Fruit fly (Drosophila melanogaster) whole organism, adult: ENCODE data around the gene CG11617.

ENCODE experiments used
- CG11617 ChIP-seq: fragments of 200-800 bp; sonication (Bioruptor generic); optimal IDR thresholded peaks from 2 replicates; lab custom pipeline; 2017; ENCODE audit warnings: mild to moderate bottlenecking, missing biosample characterization, missing genetic modification reagents, missing genetic modification characterization
- CG12768 ChIP-seq: fragments of 200-800 bp; sonication (Bioruptor generic); optimal IDR thresholded peaks from 2 replicates; lab custom pipeline; 2017; ENCODE audit warnings: missing biosample characterization, missing genetic modification characterization, mild to moderate bottlenecking, moderate library complexity, missing genetic modification reagents
- CG14711 ChIP-seq: fragments of 200-800 bp; sonication (Bioruptor generic); optimal IDR thresholded peaks from 2 replicates; lab custom pipeline; 2018; ENCODE audit warnings: missing biosample characterization, mild to moderate bottlenecking, missing genetic modification characterization, moderate library complexity
- CG1620 ChIP-seq: fragments of 200-800 bp; sonication (Bioruptor generic); optimal IDR thresholded peaks from 2 replicates; lab custom pipeline; 2016; ENCODE audit warnings: missing biosample characterization, missing genetic modification characterization
- CG33017 ChIP-seq: fragments of 200-800 bp; sonication (Bioruptor generic); optimal IDR thresholded peaks from 2 replicates; lab custom pipeline; 2018; ENCODE audit warnings: missing biosample characterization, mild to moderate bottlenecking, missing genetic modification characterization, moderate library complexity
- CG5204 ChIP-seq: fragments of 200-800 bp; sonication (Bioruptor generic); optimal IDR thresholded peaks from 2 replicates; lab custom pipeline; 2016; ENCODE audit warnings: missing biosample characterization, missing genetic modification characterization
- CG7045 ChIP-seq: fragments of 200-800 bp; sonication (Bioruptor generic); optimal IDR thresholded peaks from 2 replicates; lab custom pipeline; 2017; ENCODE audit warnings: missing biosample characterization, mild to moderate bottlenecking, missing genetic modification characterization
- CG7101 ChIP-seq: fragments of 200-800 bp; sonication (Bioruptor generic); optimal IDR thresholded peaks from 2 replicates; lab custom pipeline; 2018; ENCODE audit warnings: missing biosample characterization, mild to moderate bottlenecking, missing genetic modification characterization, moderate library complexity
- Clk ChIP-seq: fragments of 200-800 bp; sonication (Bioruptor generic); optimal IDR thresholded peaks from 2 replicates; lab custom pipeline; 2017; ENCODE audit warnings: missing biosample characterization, missing genetic modification characterization
- Crg-1 ChIP-seq: fragments of 200-800 bp; sonication (Bioruptor generic); optimal IDR thresholded peaks from 2 replicates; lab custom pipeline; 2016; ENCODE audit warnings: missing biosample characterization, missing genetic modification characterization
- Hr96 ChIP-seq: fragments of 200-800 bp; sonication (Bioruptor generic); optimal IDR thresholded peaks from 2 replicates; lab custom pipeline; 2016; ENCODE audit warnings: missing biosample characterization, missing genetic modification characterization
- Mnt ChIP-seq: fragments of 200-800 bp; sonication (Bioruptor generic); optimal IDR thresholded peaks from 2 replicates; lab custom pipeline; 2016; ENCODE audit warnings: missing biosample characterization, mild to moderate bottlenecking, missing genetic modification characterization
- bab1 ChIP-seq: fragments of 200-800 bp; sonication (Bioruptor generic); optimal IDR thresholded peaks from 3 replicates; lab custom pipeline; 2019; ENCODE audit warnings: missing biosample characterization, mild to moderate bottlenecking, missing genetic modification characterization, moderate library complexity
- cic ChIP-seq: fragments of 200-800 bp; sonication (Bioruptor generic); optimal IDR thresholded peaks from 2 replicates; lab custom pipeline; 2017; ENCODE audit warnings: missing biosample characterization, mild to moderate bottlenecking, missing genetic modification characterization, moderate library complexity
- cnc ChIP-seq, 2 experiments: fragments of >200 bp; optimal IDR thresholded peaks; 2 replicates each; lab custom pipeline; 2017
- kay ChIP-seq: fragments of 200-800 bp; sonication (Bioruptor generic); peaks from one replicate; lab custom pipeline; 2016; ENCODE audit warnings: missing biosample characterization, missing genetic modification characterization, borderline replicate concordance
- ovo ChIP-seq: fragments of 200-800 bp; sonication (Bioruptor generic); optimal IDR thresholded peaks from 2 replicates; lab custom pipeline; 2016; ENCODE audit warnings: missing biosample characterization, missing genetic modification characterization
- pad ChIP-seq: fragments of 200-800 bp; sonication (Bioruptor generic); optimal IDR thresholded peaks from 3 replicates; lab custom pipeline; 2017; ENCODE audit warnings: missing biosample characterization, missing genetic modification characterization, mild to moderate bottlenecking, moderate library complexity, missing genetic modification reagents
- tj ChIP-seq: fragments of 200-800 bp; sonication (Bioruptor generic); optimal IDR thresholded peaks from 3 replicates; lab custom pipeline; 2017; ENCODE audit warnings: missing biosample characterization, mild to moderate bottlenecking, missing genetic modification characterization, moderate library complexity
- toe ChIP-seq: fragments of 200-800 bp; sonication (Bioruptor generic); optimal IDR thresholded peaks from 2 replicates; lab custom pipeline; 2016; ENCODE audit warnings: missing biosample characterization, missing genetic modification characterization

Gene CG11617

dm6 chr2L:160581-161452, 46.3 kb downstream of the CG11617 start:
- peak; percentile 93 for TF ChIP-seq bab1 (GFP tag; lab: Kevin White, UChicago)
- TF ChIP-seq cnc (optimal IDR thresholded peaks at IDR 0.05; lab: Kevin White, UChicago) = no peak
- TF ChIP-seq CG14711 (tag; lab: Kevin White, UChicago) = peak; percentile 52
- peak; percentile 97 for TF ChIP-seq CG11617 (GFP tag; lab: Kevin White, UChicago)
- TF ChIP-seq Crg-1 (GFP tag; lab: Kevin White, UChicago) = peak; percentile 38
- peak; percentile 99 for TF ChIP-seq Clk
- TF ChIP-seq CG12768 = peak; percentile 97
- TF ChIP-seq ovo (GFP tag; lab: Kevin White, UChicago) = peak; percentile 100
- peak; percentile 50 for TF ChIP-seq CG1620
- TF ChIP-seq tj (GFP tag; lab: Kevin White, UChicago) = peak; percentile 97
- peak; percentile 99 for TF ChIP-seq toe
- TF ChIP-seq Mnt (GFP tag; lab: Kevin White, UChicago) = peak; percentile 94
- TF ChIP-seq CG33017 (tag; lab: Kevin White, UChicago) = peak; percentile 93
- peak; percentile 95 for TF ChIP-seq CG5204 (GFP tag; lab: Kevin White, UChicago)
- peak; percentile 88 for TF ChIP-seq pad (GFP tag; lab: Kevin White, UChicago)
- TF ChIP-seq CG7045 (GFP tag; lab: Kevin White, UChicago) = peak; percentile 96
- TF ChIP-seq kay (GFP tag; lab: Kevin White, UChicago) = peak; percentile 100
- TF ChIP-seq Hr96 = peak; percentile 88
- TF ChIP-seq cic (GFP tag; lab: Kevin White, UChicago) = peak; percentile 99
- TF ChIP-seq CG7101 = peak; percentile 76

dm6 chr2L:158649-159257, 48.3 kb downstream of the CG11617 start, which contains the start of the genes CG33635 and spen:
Gene CG33635 (minus strand): TSS chr2L:158664.
Gene spen (plus strand): TSS chr2L:159032.
- TF ChIP-seq Clk (peak; percentile 78), CG7045 (GFP tag; lab: Kevin White, UChicago) (peak; percentile 57), CG7101 (peak; percentile 66), CG33017 (tag; lab: Kevin White, UChicago) (peak; percentile 73), Mnt (GFP tag; lab: Kevin White, UChicago) (peak; percentile 84), CG12768 (peak; percentile 84), CG11617 (GFP tag; lab: Kevin White, UChicago) (peak; percentile 74), toe (no peak), CG5204 (GFP tag; lab: Kevin White, UChicago) (no peak), cic (GFP tag; lab: Kevin White, UChicago) (peak; percentile 92), CG1620 (peak; percentile 28), bab1 (GFP tag; lab: Kevin White, UChicago) (peak; percentile 79), CG14711 (tag; lab: Kevin White, UChicago) (peak; percentile 70), ovo (GFP tag; lab: Kevin White, UChicago) (peak; percentile 45), Hr96 (peak; percentile 50), tj (GFP tag; lab: Kevin White, UChicago) (peak; percentile 94), Crg-1 (GFP tag; lab: Kevin White, UChicago) (peak; percentile 31), kay (GFP tag; lab: Kevin White, UChicago) (no peak), pad (GFP tag; lab: Kevin White, UChicago) (peak; percentile 58), cnc (optimal IDR thresholded peaks at IDR 0.05; lab: Kevin White, UChicago) (no peak)

dm6 chr2L:155994-156393, 51.1 kb downstream of the CG11617 start, which contains the start of gene CG3436:
Gene CG3436 (plus strand): TSS chr2L:156029.
- peak; percentile 11 for TF ChIP-seq CG7101
- TF ChIP-seq bab1 (GFP tag; lab: Kevin White, UChicago) = peak; percentile 43
- TF ChIP-seq CG7045 (GFP tag; lab: Kevin White, UChicago) = no peak
- TF ChIP-seq Mnt (GFP tag; lab: Kevin White, UChicago) = peak; percentile 26
- peak; percentile 13 for TF ChIP-seq CG1620
- TF ChIP-seq Crg-1 (GFP tag; lab: Kevin White, UChicago) = peak; percentile 43
- TF ChIP-seq CG14711 (tag; lab: Kevin White, UChicago) = peak; percentile 95
- TF ChIP-seq pad (GFP tag; lab: Kevin White, UChicago) = peak; percentile 19
- TF ChIP-seq cic (GFP tag; lab: Kevin White, UChicago) = peak; percentile 10
- TF ChIP-seq ovo (GFP tag; lab: Kevin White, UChicago) = no peak
- TF ChIP-seq tj (GFP tag; lab: Kevin White, UChicago) = peak; percentile 15
- TF ChIP-seq toe = no peak
- TF ChIP-seq CG5204 (GFP tag; lab: Kevin White, UChicago) = no peak
- no peak for TF ChIP-seq CG11617 (GFP tag; lab: Kevin White, UChicago)
- no peak for TF ChIP-seq Hr96
- TF ChIP-seq CG12768 = no peak
- no peak for TF ChIP-seq cnc (optimal IDR thresholded peaks at IDR 0.05; lab: Kevin White, UChicago)
- TF ChIP-seq kay (GFP tag; lab: Kevin White, UChicago) = no peak
- TF ChIP-seq Clk = no peak
- no peak for TF ChIP-seq CG33017 (tag; lab: Kevin White, UChicago)

- peak; percentile 60 for TF ChIP-seq CG11617 (GFP tag; lab: Kevin White, UChicago)
- peak; percentile 49 for TF ChIP-seq CG7101
- peak; percentile 24 for TF ChIP-seq bab1 (GFP tag; lab: Kevin White, UChicago)
- TF ChIP-seq toe = no peak
- peak; percentile 42 for TF ChIP-seq CG7045 (GFP tag; lab: Kevin White, UChicago)
- no peak for TF ChIP-seq kay (GFP tag; lab: Kevin White, UChicago)
- no peak for TF ChIP-seq ovo (GFP tag; lab: Kevin White, UChicago)
- peak; percentile 28 for TF ChIP-seq pad (GFP tag; lab: Kevin White, UChicago)
- TF ChIP-seq CG1620 = no peak
- peak; percentile 17 for TF ChIP-seq CG33017 (tag; lab: Kevin White, UChicago)
- TF ChIP-seq cnc (optimal IDR thresholded peaks at IDR 0.05; lab: Kevin White, UChicago) = no peak
- TF ChIP-seq Crg-1 (GFP tag; lab: Kevin White, UChicago) = peak; percentile 30
- peak; percentile 0 for TF ChIP-seq tj (GFP tag; lab: Kevin White, UChicago)
- no peak for TF ChIP-seq CG14711 (tag; lab: Kevin White, UChicago)
- peak; percentile 49 for TF ChIP-seq cic (GFP tag; lab: Kevin White, UChicago)
- peak; percentile 93 for TF ChIP-seq Mnt (GFP tag; lab: Kevin White, UChicago)
- peak; percentile 54 for TF ChIP-seq CG12768
- no peak for TF ChIP-seq Clk
- no peak for TF ChIP-seq Hr96
- TF ChIP-seq CG5204 (GFP tag; lab: Kevin White, UChicago) = no peak
These were observed 51.8 kb downstream of the CG11617 start, which contains the start of gene Pus10 for dm6 chr2L:155215-155712. Gene Pus10 (minus strand): TSS chr2L:155305.
